Fruit fly (Drosophila melanogaster) Kc167 (cell line): Measurements from ENCODE around the gene SelT.

Source experiments
- Myc ChIP-seq: fragments of >200 bp; optimal IDR thresholded peaks from 2 replicates; lab custom pipeline; 2017; ENCODE audit warnings: missing external identifiers
- Sin3A ChIP-seq: fragments of >200 bp; optimal IDR thresholded peaks from 2 replicates; lab custom pipeline; 2018; ENCODE audit warnings: missing external identifiers
- h ChIP-seq: fragments of >200 bp; optimal IDR thresholded peaks from 3 replicates; lab custom pipeline; 2018; ENCODE audit warnings: missing external identifiers
- insv ChIP-seq: fragments of >200 bp; optimal IDR thresholded peaks from 3 replicates; lab custom pipeline; 2018; ENCODE audit warnings: missing external identifiers
- psq ChIP-seq: fragments of >200 bp; optimal IDR thresholded peaks from 2 replicates; lab custom pipeline; 2017; ENCODE audit warnings: missing external identifiers
- ttk ChIP-seq: sonication (Bioruptor generic); optimal IDR thresholded peaks from 2 replicates; lab custom pipeline; 2017; ENCODE audit warnings: missing external identifiers

DNA sequence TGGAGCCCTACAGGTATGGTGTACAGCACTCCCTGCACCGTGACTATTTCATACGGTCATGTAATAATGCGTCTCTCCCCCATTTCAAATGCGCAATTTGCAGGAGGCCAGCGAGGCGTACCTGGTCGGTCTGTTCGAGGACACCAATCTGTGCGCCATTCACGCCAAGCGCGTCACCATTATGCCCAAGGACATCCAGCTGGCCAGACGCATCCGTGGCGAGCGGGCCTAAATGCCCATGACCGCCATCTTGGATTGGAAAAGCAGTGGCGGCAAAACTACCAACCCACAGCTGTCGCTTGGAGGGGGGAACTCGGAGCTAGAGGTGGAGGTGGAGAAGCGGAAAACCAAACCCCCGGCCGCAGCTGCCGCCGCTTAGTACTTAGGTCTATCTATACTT lies 44.8 kb downstream of the SelT start:
- TF ChIP-seq h (lab: Kevin White, UChicago) (no peak), ttk (lab: Kevin White, UChicago) (no peak), Sin3A (lab: Kevin White, UChicago) (no peak), Myc (no peak), insv (lab: Kevin White, UChicago) (no peak), psq (no peak)
